Worm (Caenorhabditis elegans): Measurements from ENCODE around the gene R01H10.4.

- TF ChIP-seq ama-1 (optimal IDR thresholded peaks at IDR 0.05) (no peak), aly-1 (tag; optimal IDR thresholded peaks at IDR 0.05) (no peak), hmbx-1 (tag; optimal IDR thresholded peaks at IDR 0.05) (no peak), hnd-1 (tag; optimal IDR thresholded peaks at IDR 0.05) (no peak), tra-4 (tag; optimal IDR thresholded peaks at IDR 0.05) (no peak), F13C5.2 (tag; optimal IDR thresholded peaks at IDR 0.05) (no peak), B0310.2 (tag; optimal IDR thresholded peaks at IDR 0.05) (no peak), scrt-1 (GFP tag; IDR thresholded peaks at IDR 0.05) (0 out of 2 replicates have a peak, but pooled peaks have one; percentile 22), hmg-4 (GFP tag; optimal IDR thresholded peaks at IDR 0.05) (peak; percentile 13), ceh-36 (tag; optimal IDR thresholded peaks at IDR 0.05) (no peak), tbx-11 (GFP tag; IDR thresholded peaks at IDR 0.05) (no peak)
Measured at ce11 chrIII:10248441-10249137, 6.0 kb upstream of the R01H10.4 start, which contains the start of the genes div-1 and cor-1.
